Worm (Caenorhabditis elegans) whole organism, L3 larva: ENCODE results near the gene F08H9.2.

Source experiments
- nhr-237 ChIP-seq: fragments of 150-350 bp; optimal IDR thresholded peaks from 2 replicates; lab custom pipeline; 2014; ENCODE audit warnings: missing biosample characterization, missing genetic modification characterization
- nhr-77 ChIP-seq: fragments of 150-350 bp; optimal IDR thresholded peaks from 2 replicates; lab custom pipeline; 2014; ENCODE audit warnings: missing biosample characterization, missing genetic modification characterization
- tbx-2 ChIP-seq: sonication (generic microtip); optimal IDR thresholded peaks from 2 replicates; lab custom pipeline; 2016; ENCODE audit warnings: mild to moderate bottlenecking, missing genetic modification characterization, missing compliant biosample characterization
- unc-62 ChIP-seq: fragments of 150-350 bp; sonication (generic microtip); optimal IDR thresholded peaks from 4 replicates; lab custom pipeline; 2014; ENCODE audit warnings: missing biosample characterization, missing genetic modification reagents, missing genetic modification characterization

- TF ChIP-seq tbx-2 (tag; lab: Kevin White, UChicago) (no peak), nhr-237 (tag; lab: Kevin White, UChicago) (no peak), unc-62 (no peak), nhr-77 (no peak)
Observed at ce11 chrV:14438099-14438739, 22.2 kb upstream of the F08H9.2 start.
